Fruit fly (Drosophila melanogaster): Measurements from ENCODE around the gene Hibch.

The Hibch gene

DNA sequence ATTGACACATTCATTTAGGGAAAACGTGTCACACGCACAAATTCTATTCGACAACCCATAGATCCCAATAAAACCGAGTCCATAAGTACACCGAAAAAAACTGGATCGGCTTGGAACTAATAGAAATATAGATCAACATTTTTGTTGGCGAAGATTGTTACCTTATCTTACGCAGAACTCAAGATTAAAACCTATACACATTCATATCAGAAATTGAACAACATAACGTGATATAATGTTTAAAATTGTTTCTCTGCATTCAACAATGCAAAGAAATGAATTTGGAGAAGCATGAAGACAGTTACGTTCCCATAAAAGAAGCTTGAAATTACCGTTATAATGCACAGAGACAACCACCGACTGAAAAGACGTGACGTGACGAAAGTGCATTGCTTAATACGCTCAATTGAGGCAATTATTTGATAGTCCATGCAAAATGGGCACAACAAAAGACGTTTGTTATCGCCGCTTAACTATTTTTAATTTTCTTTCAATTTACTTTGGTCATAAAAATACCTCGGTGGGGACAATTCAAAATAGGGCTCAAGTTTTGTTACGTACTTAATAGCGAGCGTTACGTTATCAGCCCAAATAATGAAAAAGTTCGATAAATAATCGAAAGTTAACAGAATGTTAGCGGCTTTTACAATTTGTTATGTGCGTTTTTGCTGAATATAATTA lies 16.8 kb upstream of the Hibch start, which contains the start of gene SerRS-m (continued):
- TF ChIP-seq tap (tag; optimal IDR thresholded peaks at IDR 0.05) (no peak), CG13424 (tag; optimal IDR thresholded peaks at IDR 0.05) (peak; percentile 15), Scr (GFP tag; IDR thresholded peaks at IDR 0.05; ENCODE audit: partially characterized antibody) (no peak), trem (tag; optimal IDR thresholded peaks at IDR 0.05) (no peak), fd102C (GFP tag; optimal IDR thresholded peaks at IDR 0.05) (no peak), zf30C (GFP tag; optimal IDR thresholded peaks at IDR 0.05) (peak; percentile 11), tin (GFP tag; optimal IDR thresholded peaks at IDR 0.05) (no peak), D19A (tag; optimal IDR thresholded peaks at IDR 0.05) (no peak), CG9437 (GFP tag; optimal IDR thresholded peaks at IDR 0.05) (peak; percentile 99), phol (tag; optimal IDR thresholded peaks at IDR 0.05) (peak; percentile 32), prd (optimal IDR thresholded peaks at IDR 0.05) (no peak), prd (GFP tag; IDR thresholded peaks at IDR 0.05) (peak; percentile 21; the same call in 1 of the 3 replicates), ken (GFP tag; IDR thresholded peaks at IDR 0.05) (no peak), pzg (GFP tag; optimal IDR thresholded peaks at IDR 0.05) (peak; percentile 3), Xrp1 (GFP tag; IDR thresholded peaks at IDR 0.05) (no peak), CG1603 (tag; optimal IDR thresholded peaks at IDR 0.05) (peak; percentile 19), CG15696 (tag; optimal IDR thresholded peaks at IDR 0.05) (no peak), CG10209 (GFP tag; optimal IDR thresholded peaks at IDR 0.05) (peak; percentile 3), CG10267 (tag; optimal IDR thresholded peaks at IDR 0.05) (peak; percentile 17), ci (GFP tag; IDR thresholded peaks at IDR 0.05) (0 out of 3 replicates have a peak, but pooled peaks have one; percentile 19), br (optimal IDR thresholded peaks at IDR 0.05) (no peak), dmrt11E (tag; optimal IDR thresholded peaks at IDR 0.05) (peak; percentile 3), da (GFP tag; optimal IDR thresholded peaks at IDR 0.05) (no peak), CG1233 (GFP tag; optimal IDR thresholded peaks at IDR 0.05) (no peak), Atf-2 (GFP tag; optimal IDR thresholded peaks at IDR 0.05) (no peak), Abd-B (GFP tag; optimal IDR thresholded peaks at IDR 0.05) (no peak), CG17829 (tag; optimal IDR thresholded peaks at IDR 0.05) (peak; percentile 15), CG12071 (GFP tag; optimal IDR thresholded peaks at IDR 0.05) (no peak), ase (GFP tag; IDR thresholded peaks at IDR 0.05) (no peak), corto (GFP tag; optimal IDR thresholded peaks at IDR 0.05) (no peak), exex (tag; optimal IDR thresholded peaks at IDR 0.05) (peak; percentile 0), sug (tag; optimal IDR thresholded peaks at IDR 0.05) (peak; percentile 12), CG12391 (tag; optimal IDR thresholded peaks at IDR 0.05) (peak; percentile 24), Antp (GFP tag; optimal IDR thresholded peaks at IDR 0.05) (no peak), dysf (GFP tag; IDR thresholded peaks at IDR 0.05) (no peak), Myb (GFP tag; optimal IDR thresholded peaks at IDR 0.05) (peak; percentile 68), CG4404 (GFP tag; IDR thresholded peaks at IDR 0.05) (no peak), CG7556 (GFP tag; optimal IDR thresholded peaks at IDR 0.05) (peak; percentile 22), CG2199 (GFP tag; IDR thresholded peaks at IDR 0.05) (no peak), CG11560 (tag; IDR thresholded peaks at IDR 0.05) (no peak), Stat92E (GFP tag; optimal IDR thresholded peaks at IDR 0.05) (no peak), CG8388 (GFP tag; optimal IDR thresholded peaks at IDR 0.05) (peak; percentile 41), bsh (GFP tag; optimal IDR thresholded peaks at IDR 0.05) (peak in 1 of 2 experiments; percentile 62), H15 (GFP tag; IDR thresholded peaks at IDR 0.05) (no peak), sob (GFP tag; IDR thresholded peaks at IDR 0.05) (no peak), BtbVII (GFP tag; optimal IDR thresholded peaks at IDR 0.05) (no peak), Rfx (GFP tag; IDR thresholded peaks at IDR 0.05) (no peak), CG2712 (tag; optimal IDR thresholded peaks at IDR 0.05) (peak; percentile 39), CG10366 (GFP tag; IDR thresholded peaks at IDR 0.05) (no peak), Sox100B (GFP tag; optimal IDR thresholded peaks at IDR 0.05) (no peak)
